Fruit fly (Drosophila melanogaster): ENCODE data around the gene CG43338.

Gene CG43338

DNA sequence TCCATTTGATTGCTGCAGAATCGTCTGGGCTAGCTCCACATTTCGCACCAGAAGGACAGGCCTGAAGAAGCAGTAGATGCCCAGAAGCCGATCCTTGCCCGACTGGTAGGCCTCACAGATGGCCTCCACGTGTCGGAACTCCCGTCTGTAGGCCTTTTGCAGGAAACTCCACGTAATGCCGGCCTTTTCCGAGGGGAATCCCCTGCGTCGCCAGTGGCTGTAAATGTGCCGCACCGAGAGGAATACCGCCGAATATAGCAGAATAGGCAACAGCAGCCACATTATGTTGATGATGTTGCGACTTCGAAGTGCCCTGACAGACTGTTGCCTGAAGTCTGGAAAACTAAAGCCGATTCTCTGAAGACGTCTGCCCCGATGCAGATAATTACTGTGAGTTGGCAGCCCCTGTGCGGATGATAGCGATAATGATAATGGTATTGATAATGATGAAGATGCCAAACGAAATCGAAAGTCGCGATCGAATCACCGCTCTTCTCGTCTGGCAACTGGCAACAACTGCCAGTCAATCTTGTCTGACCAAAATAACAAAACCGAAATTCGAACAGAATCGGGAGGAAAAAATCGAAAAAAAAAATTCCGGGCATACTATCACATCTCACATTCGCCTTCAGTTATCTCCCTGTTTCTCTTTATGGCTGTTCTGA is 18.3 kb downstream of the CG43338 start, which contains the start of gene Cyp310a1:
Cyp310a1 (minus strand) TSS at position 348 of the 665 bp plus-strand sequence.
- TF ChIP-seq Rel (GFP tag; optimal IDR thresholded peaks at IDR 0.05) (no peak), Rel (tag; optimal IDR thresholded peaks at IDR 0.05) (peak; percentile 83), HLH106 (tag; optimal IDR thresholded peaks at IDR 0.05) (no peak), sv (GFP tag; optimal IDR thresholded peaks at IDR 0.05) (no peak)

DNA sequence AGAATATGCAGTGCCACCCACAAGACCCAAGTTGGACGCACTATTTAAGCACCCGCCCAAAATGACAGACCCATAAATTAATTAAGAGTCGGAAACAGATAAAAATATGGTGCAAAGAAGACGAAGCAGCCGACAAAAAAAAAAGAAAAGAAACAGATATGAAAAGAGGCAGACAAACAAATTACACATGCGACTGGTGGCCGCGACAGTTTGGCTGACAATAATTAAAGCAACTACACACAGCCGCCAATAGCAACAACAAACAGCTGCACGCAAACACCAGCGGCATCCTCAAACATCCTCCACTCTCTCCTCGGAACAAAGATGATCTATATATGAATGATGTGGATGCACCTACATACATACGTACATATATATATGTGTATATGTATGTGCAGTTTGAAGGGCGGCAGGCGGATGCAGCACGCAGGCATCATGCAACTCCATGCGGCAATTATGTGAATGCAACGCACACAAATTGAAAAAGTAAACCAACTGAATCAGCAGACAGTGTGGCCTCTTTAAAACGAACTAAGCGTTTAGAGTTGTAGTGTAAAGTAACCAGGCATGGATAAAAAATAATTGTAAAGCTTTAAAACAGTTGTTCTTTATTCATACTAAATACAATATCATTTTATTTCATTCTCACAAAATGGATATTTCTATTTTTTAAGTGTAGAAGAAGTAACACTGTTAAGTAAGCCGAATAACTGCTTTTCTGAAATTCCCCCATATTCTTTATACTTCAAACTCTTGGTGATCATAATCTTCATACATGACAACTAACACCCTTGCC is 23.0 kb downstream of the CG43338 start:
- TF ChIP-seq fru (GFP tag; optimal IDR thresholded peaks at IDR 0.05): peak; percentile 62
- TF ChIP-seq Vsx2 (GFP tag; optimal IDR thresholded peaks at IDR 0.05; ENCODE audit: partially characterized antibody): no peak
- no peak for TF ChIP-seq Myc (optimal IDR thresholded peaks at IDR 0.05)
- peak; percentile 20 for TF ChIP-seq ey (GFP tag; optimal IDR thresholded peaks at IDR 0.05)
- peak; percentile 44 for TF ChIP-seq h (GFP tag; optimal IDR thresholded peaks at IDR 0.05)
- TF ChIP-seq br (GFP tag; optimal IDR thresholded peaks at IDR 0.05): peak; percentile 22
- peak; percentile 20 for TF ChIP-seq rgr (GFP tag; optimal IDR thresholded peaks at IDR 0.05)
- no peak for TF ChIP-seq CrebA (GFP tag; optimal IDR thresholded peaks at IDR 0.05; ENCODE audit: borderline replicate concordance)
- peak; percentile 40 for TF ChIP-seq Sp1 (GFP tag; optimal IDR thresholded peaks at IDR 0.05)
- TF ChIP-seq foxo (GFP tag; optimal IDR thresholded peaks at IDR 0.05): peak in 1 of 2 experiments; percentile 59
- peak; percentile 58 for TF ChIP-seq psq (GFP tag; optimal IDR thresholded peaks at IDR 0.05)
- TF ChIP-seq pan (optimal IDR thresholded peaks at IDR 0.05): no peak
- TF ChIP-seq woc (GFP tag; optimal IDR thresholded peaks at IDR 0.05): peak; percentile 10
- peak; percentile 47 for TF ChIP-seq OdsH (GFP tag; optimal IDR thresholded peaks at IDR 0.05)
- peak; percentile 44 for TF ChIP-seq Hnf4 (GFP tag; optimal IDR thresholded peaks at IDR 0.05)

DNA sequence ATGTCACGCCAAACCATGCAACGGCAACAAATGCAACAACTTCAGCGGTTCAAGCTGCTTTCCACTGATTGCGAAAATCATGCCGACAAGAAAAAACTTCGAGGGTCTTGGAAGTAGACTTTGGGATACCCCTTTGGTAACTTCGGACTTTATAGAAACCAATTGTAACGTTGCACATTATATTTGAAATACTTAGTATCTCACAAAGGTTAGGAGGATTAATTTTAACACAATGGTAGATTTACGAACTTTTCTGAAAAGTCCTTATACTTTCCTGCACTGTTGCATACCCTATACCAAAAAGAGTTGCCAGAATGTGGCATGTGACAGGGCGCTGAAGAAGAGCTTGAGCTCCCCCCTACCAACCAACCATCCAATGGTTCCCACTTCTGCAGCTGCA is 25.6 kb downstream of the CG43338 start:
- TF ChIP-seq ey (GFP tag; optimal IDR thresholded peaks at IDR 0.05) (peak; percentile 54), CG9705 (GFP tag; optimal IDR thresholded peaks at IDR 0.05) (no peak), woc (GFP tag; optimal IDR thresholded peaks at IDR 0.05) (peak; percentile 50), dmrt93B (GFP tag; optimal IDR thresholded peaks at IDR 0.05) (peak; percentile 17), brk (GFP tag; optimal IDR thresholded peaks at IDR 0.05) (no peak), Myc (optimal IDR thresholded peaks at IDR 0.05) (no peak), sage (GFP tag; optimal IDR thresholded peaks at IDR 0.05) (no peak), Jra (GFP tag; optimal IDR thresholded peaks at IDR 0.05) (no peak), Dif (GFP tag; optimal IDR thresholded peaks at IDR 0.05; ENCODE audit: partially characterized antibody) (no peak), rgr (GFP tag; optimal IDR thresholded peaks at IDR 0.05) (peak; percentile 30), foxo (GFP tag; optimal IDR thresholded peaks at IDR 0.05) (peak in 1 of 2 experiments; percentile 59), Dfd (GFP tag; optimal IDR thresholded peaks at IDR 0.05) (no peak), HLH106 (tag; optimal IDR thresholded peaks at IDR 0.05) (peak; percentile 52), CrebA (GFP tag; optimal IDR thresholded peaks at IDR 0.05; ENCODE audit: borderline replicate concordance) (no peak), Sp1 (GFP tag; optimal IDR thresholded peaks at IDR 0.05) (peak; percentile 31), sv (GFP tag; optimal IDR thresholded peaks at IDR 0.05) (no peak), Abd-B (GFP tag; optimal IDR thresholded peaks at IDR 0.05) (no peak), GATAd (GFP tag; optimal IDR thresholded peaks at IDR 0.05) (no peak), Vsx2 (GFP tag; optimal IDR thresholded peaks at IDR 0.05; ENCODE audit: partially characterized antibody) (no peak), lola (GFP tag; optimal IDR thresholded peaks at IDR 0.05) (no peak), N (GFP tag; optimal IDR thresholded peaks at IDR 0.05) (no peak), Mio (GFP tag; optimal IDR thresholded peaks at IDR 0.05) (no peak), usp (GFP tag; optimal IDR thresholded peaks at IDR 0.05) (no peak), br (GFP tag; optimal IDR thresholded peaks at IDR 0.05) (peak; percentile 56), CG32264 (GFP tag; optimal IDR thresholded peaks at IDR 0.05) (no peak), jim (GFP tag; optimal IDR thresholded peaks at IDR 0.05) (no peak), dsf (GFP tag; optimal IDR thresholded peaks at IDR 0.05; ENCODE audit: borderline replicate concordance) (no peak), h (GFP tag; optimal IDR thresholded peaks at IDR 0.05) (peak; percentile 54), tai (GFP tag; optimal IDR thresholded peaks at IDR 0.05) (no peak), fru (GFP tag; optimal IDR thresholded peaks at IDR 0.05) (peak; percentile 66), pan (optimal IDR thresholded peaks at IDR 0.05) (no peak), Hr83 (GFP tag; optimal IDR thresholded peaks at IDR 0.05; ENCODE audit: poor library complexity, severe bottlenecking) (no peak), psq (GFP tag; optimal IDR thresholded peaks at IDR 0.05) (peak; percentile 9), Rel (GFP tag; optimal IDR thresholded peaks at IDR 0.05) (no peak), Rel (tag; optimal IDR thresholded peaks at IDR 0.05) (no peak), OdsH (GFP tag; optimal IDR thresholded peaks at IDR 0.05) (peak; percentile 28), Hr78 (GFP tag; optimal IDR thresholded peaks at IDR 0.05) (no peak), dl (GFP tag; optimal IDR thresholded peaks at IDR 0.05; ENCODE audit: insufficient read depth in 1 of 2, partially characterized antibody in 2 of 2) (no peak), Hnf4 (GFP tag; optimal IDR thresholded peaks at IDR 0.05) (peak; percentile 21)

Measured in whole organism, wandering third instar larva.